Worm (Caenorhabditis elegans) whole organism, mixed stage, embryonic: ENCODE measurements around the gene vps-60.

ENCODE experiments used
- M03D4.4 ChIP-seq: sonication (generic microtip); optimal IDR thresholded peaks from 2 replicates; lab custom pipeline; 2017; ENCODE audit warnings: mild to moderate bottlenecking, missing genetic modification characterization, missing compliant biosample characterization
- blmp-1 ChIP-seq: fragments of 150-350 bp; optimal IDR thresholded peaks from 2 replicates; lab custom pipeline; 2014; ENCODE audit warnings: missing biosample characterization, missing genetic modification characterization
- ceh-43 ChIP-seq: fragments of 200-800 bp; sonication (Bioruptor generic); optimal IDR thresholded peaks from 2 replicates; lab custom pipeline; 2018; ENCODE audit warnings: mild to moderate bottlenecking, missing genetic modification characterization, moderate library complexity, missing compliant biosample characterization
- ceh-83 ChIP-seq: fragments of 200-800 bp; sonication (Bioruptor generic); optimal IDR thresholded peaks from 2 replicates; lab custom pipeline; 2018; ENCODE audit warnings: mild to moderate bottlenecking, missing genetic modification characterization, missing compliant biosample characterization
- ces-1 ChIP-seq: fragments of 150-350 bp; optimal IDR thresholded peaks from 2 replicates; lab custom pipeline; 2014; ENCODE audit warnings: missing biosample characterization, missing genetic modification reagents, missing genetic modification characterization
- cnd-1 ChIP-seq: fragments of 200-800 bp; sonication (Bioruptor generic); optimal IDR thresholded peaks from 2 replicates; lab custom pipeline; 2018; ENCODE audit warnings: mild to moderate bottlenecking, missing genetic modification characterization, missing compliant biosample characterization
- drap-1 ChIP-seq: fragments of 200-800 bp; sonication (Bioruptor generic); optimal IDR thresholded peaks from 3 replicates; lab custom pipeline; 2018; ENCODE audit warnings: mild to moderate bottlenecking, missing genetic modification characterization, missing compliant biosample characterization
- elt-1 ChIP-seq: sonication (generic microtip); optimal IDR thresholded peaks from 2 replicates; lab custom pipeline; 2017; ENCODE audit warnings: missing genetic modification characterization, mild to moderate bottlenecking, missing compliant biosample characterization, antibody characterized with exemption, moderate library complexity, borderline replicate concordance; ENCODE audit not compliant: insufficient read depth
- elt-3 ChIP-seq: fragments of 150-350 bp; optimal IDR thresholded peaks from 2 replicates; lab custom pipeline; 2014; ENCODE audit warnings: missing biosample characterization, missing genetic modification characterization
- flh-1 ChIP-seq: fragments of 200-800 bp; sonication (Bioruptor generic); optimal IDR thresholded peaks from 2 replicates; lab custom pipeline; 2018; ENCODE audit warnings: mild to moderate bottlenecking, missing genetic modification characterization, moderate library complexity, missing compliant biosample characterization
- hlh-1 ChIP-seq: fragments of 150-350 bp; optimal IDR thresholded peaks from 2 replicates; lab custom pipeline; 2014; ENCODE audit warnings: missing biosample characterization, missing genetic modification reagents, missing genetic modification characterization
- lin-13 ChIP-seq: fragments of 150-350 bp; optimal IDR thresholded peaks from 2 replicates; lab custom pipeline; 2014; ENCODE audit warnings: missing biosample characterization, missing genetic modification characterization
- lsy-2 ChIP-seq: fragments of 150-350 bp; optimal IDR thresholded peaks from 2 replicates; lab custom pipeline; 2014; ENCODE audit warnings: missing biosample characterization, missing genetic modification characterization
- mab-5 ChIP-seq: fragments of 150-350 bp; optimal IDR thresholded peaks from 2 replicates; lab custom pipeline; 2014; ENCODE audit warnings: missing biosample characterization, missing genetic modification characterization
- mep-1 ChIP-seq: fragments of 150-350 bp; optimal IDR thresholded peaks from 2 replicates; lab custom pipeline; 2017; ENCODE audit warnings: missing biosample characterization, missing genetic modification reagents, missing genetic modification characterization, inconsistent platforms
- mls-2 ChIP-seq: sonication (generic microtip); optimal IDR thresholded peaks from 2 replicates; lab custom pipeline; 2016; ENCODE audit warnings: mild to moderate bottlenecking, missing genetic modification characterization, moderate library complexity, missing compliant biosample characterization
- nhr-12 ChIP-seq: fragments of 150-350 bp; optimal IDR thresholded peaks from 2 replicates; lab custom pipeline; 2014; ENCODE audit warnings: missing biosample characterization, missing genetic modification characterization
- nhr-2 ChIP-seq: fragments of 150-350 bp; optimal IDR thresholded peaks from 2 replicates; lab custom pipeline; 2014; ENCODE audit warnings: missing biosample characterization, missing genetic modification characterization
- nhr-237 ChIP-seq: fragments of 150-350 bp; optimal IDR thresholded peaks from 2 replicates; lab custom pipeline; 2014; ENCODE audit warnings: missing biosample characterization, missing genetic modification characterization
- nhr-28 ChIP-seq: fragments of 150-350 bp; optimal IDR thresholded peaks from 2 replicates; lab custom pipeline; 2014; ENCODE audit warnings: missing biosample characterization, missing genetic modification characterization
- nhr-76 ChIP-seq: sonication (generic microtip); optimal IDR thresholded peaks from 2 replicates; lab custom pipeline; 2017; ENCODE audit warnings: missing biosample characterization, missing genetic modification characterization
- pha-4 ChIP-seq: fragments of 150-350 bp; optimal IDR thresholded peaks from 2 replicates; lab custom pipeline; 2018; ENCODE audit warnings: missing biosample characterization, missing genetic modification reagents, missing genetic modification characterization
- sem-2 ChIP-seq: fragments of 200-800 bp; sonication (Bioruptor generic); optimal IDR thresholded peaks from 2 replicates; lab custom pipeline; 2018; ENCODE audit warnings: mild to moderate bottlenecking, missing genetic modification characterization, missing compliant biosample characterization
- snpc-4 ChIP-seq: fragments of 150-350 bp; optimal IDR thresholded peaks from 2 replicates; lab custom pipeline; 2014; ENCODE audit warnings: missing biosample characterization, missing genetic modification characterization
- sptf-1 ChIP-seq: sonication (generic microtip); optimal IDR thresholded peaks from 2 replicates; lab custom pipeline; 2017; ENCODE audit warnings: mild to moderate bottlenecking, missing genetic modification characterization, moderate library complexity, missing compliant biosample characterization
- tbx-8 ChIP-seq: fragments of 200-800 bp; sonication (Bioruptor generic); optimal IDR thresholded peaks from 2 replicates; lab custom pipeline; 2018; ENCODE audit warnings: mild to moderate bottlenecking, missing genetic modification characterization, moderate library complexity, missing compliant biosample characterization
- unc-120 ChIP-seq: sonication (generic microtip); optimal IDR thresholded peaks from 2 replicates; lab custom pipeline; 2017; ENCODE audit warnings: missing genetic modification characterization, missing compliant biosample characterization; ENCODE audit not compliant: poor library complexity, severe bottlenecking
- unc-39 ChIP-seq: fragments of 150-350 bp; optimal IDR thresholded peaks from 2 replicates; lab custom pipeline; 2014; ENCODE audit warnings: missing biosample characterization, missing genetic modification characterization
- zip-8 ChIP-seq: fragments of 150-350 bp; optimal IDR thresholded peaks from 2 replicates; lab custom pipeline; 2014; ENCODE audit warnings: missing biosample characterization, missing genetic modification characterization
- ztf-11 ChIP-seq: fragments of 150-350 bp; optimal IDR thresholded peaks from 2 replicates; lab custom pipeline; 2014; ENCODE audit warnings: missing biosample characterization, missing genetic modification characterization

Gene vps-60

DNA sequence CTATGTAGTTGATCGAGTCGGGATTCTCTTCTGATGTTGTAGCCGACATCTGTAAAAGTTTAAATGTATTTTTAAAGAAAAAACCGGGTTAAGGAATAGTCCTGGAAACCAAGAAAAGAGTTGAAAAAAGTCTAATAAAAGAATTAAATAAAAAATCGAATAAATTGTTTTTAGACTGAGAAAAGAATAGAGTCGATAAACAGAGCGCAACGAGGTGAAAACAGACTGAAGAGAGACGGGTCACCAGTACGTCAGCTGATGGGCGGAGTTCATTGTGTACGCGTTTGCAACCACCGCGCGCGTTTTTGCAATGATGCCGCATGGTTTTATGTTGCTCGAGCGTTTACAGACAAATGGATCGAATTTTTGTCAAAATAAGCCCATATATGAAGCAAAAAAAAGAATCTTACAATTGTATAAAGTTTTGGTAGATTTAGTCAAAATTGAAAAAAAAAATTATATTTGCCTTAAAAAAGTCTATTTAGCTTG lies 25.4 kb upstream of the vps-60 start, which contains the start of gene atg-18 (continued):
- TF ChIP-seq ceh-83: peak; percentile 75
- no peak for TF ChIP-seq zip-8 (tag; lab: Kevin White, UChicago)
- TF ChIP-seq nhr-12 (tag; lab: Kevin White, UChicago): no peak
- TF ChIP-seq unc-39 (tag; lab: Kevin White, UChicago): no peak
- no peak for TF ChIP-seq sptf-1 (tag; lab: Kevin White, UChicago)
- TF ChIP-seq nhr-76: no peak
- TF ChIP-seq lin-13 (tag; lab: Kevin White, UChicago): peak; percentile 50
- TF ChIP-seq hlh-1 (tag; lab: Kevin White, UChicago): peak; percentile 86
- TF ChIP-seq lsy-2 (tag; lab: Kevin White, UChicago): peak; percentile 39

DNA sequence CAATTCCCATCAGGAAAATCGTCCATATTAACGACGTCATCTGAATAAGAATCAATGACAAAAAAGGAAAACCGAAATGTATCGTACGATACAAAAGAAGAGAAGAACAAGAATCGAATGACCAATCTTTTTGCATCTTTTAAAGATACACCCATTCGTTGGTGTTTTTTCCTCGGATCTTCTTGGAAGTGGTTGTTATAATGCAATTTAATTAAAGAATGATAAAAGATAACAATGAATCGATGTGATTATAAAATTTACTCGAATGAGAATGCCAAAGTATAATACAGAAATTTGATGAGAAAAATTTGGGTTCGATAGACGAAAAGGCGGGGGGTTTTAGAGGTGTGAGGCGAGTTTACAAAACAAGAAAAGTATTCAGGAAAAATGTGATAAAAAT lies 23.1 kb upstream of the vps-60 start, which contains the start of gene F41E6.12:
Gene F41E6.12, minus strand, starts transcription at position 101 of the 400 bp plus-strand sequence.
- TF ChIP-seq ztf-11: no peak
- TF ChIP-seq pha-4: no peak
- no peak for TF ChIP-seq elt-1 (tag; lab: Kevin White, UChicago)
- TF ChIP-seq unc-120 (tag; lab: Kevin White, UChicago): no peak
- no peak for TF ChIP-seq mls-2 (tag; lab: Kevin White, UChicago)
- TF ChIP-seq ceh-43: no peak

DNA sequence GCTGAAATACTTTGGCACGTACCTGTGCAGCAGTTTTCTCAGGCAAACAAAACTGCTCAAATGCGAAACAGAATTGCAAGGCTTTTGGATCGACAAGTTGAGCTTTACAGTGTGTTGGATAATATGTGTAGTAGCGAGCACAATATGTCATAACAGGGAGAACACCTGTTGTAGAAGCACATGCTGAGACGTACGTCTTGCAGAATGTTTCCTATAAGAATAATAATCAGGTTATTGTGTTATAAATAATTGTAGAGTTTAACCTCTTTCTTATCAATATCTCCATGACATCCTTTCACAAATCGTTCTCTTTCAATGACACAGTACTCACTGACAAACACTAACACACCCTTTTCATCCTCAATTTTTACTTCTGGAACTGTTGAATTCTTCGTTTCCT lies 21.7 kb upstream of the vps-60 start:
- TF ChIP-seq unc-120 (tag; lab: Kevin White, UChicago): no peak
- TF ChIP-seq ceh-83: no peak
- TF ChIP-seq elt-1 (tag; lab: Kevin White, UChicago): no peak
- TF ChIP-seq, all 35 proteins: peak for 0

DNA sequence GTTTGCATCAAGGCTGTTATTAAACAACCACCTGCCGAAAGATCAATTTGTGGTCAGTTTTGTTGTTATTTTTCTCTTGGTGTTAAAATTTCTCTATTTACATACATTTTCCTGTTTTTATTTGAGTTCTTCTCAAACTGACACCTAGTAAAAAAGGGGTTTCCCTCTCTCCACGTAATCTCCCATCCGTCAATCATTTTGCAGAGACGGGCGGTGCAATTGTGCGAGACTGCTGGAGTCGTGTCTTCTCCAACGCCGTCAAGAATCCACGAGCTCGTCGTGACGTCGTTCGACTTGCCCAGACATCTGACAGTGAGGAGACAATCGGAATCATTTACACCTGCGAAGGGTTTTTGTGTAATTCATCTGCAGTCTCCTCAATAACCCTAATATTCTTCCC lies 20.5 kb upstream of the vps-60 start:
- no peak for TF ChIP-seq mep-1 (tag; lab: Kevin White, UChicago)
- no peak for TF ChIP-seq nhr-76
- no peak for TF ChIP-seq M03D4.4 (tag; lab: Kevin White, UChicago)
- TF ChIP-seq, all 35 proteins: peak for 0

ce11 chrV:8623754-8624153 lies 17.8 kb upstream of the vps-60 start, which contains the start of gene F41E6.17:
Gene F41E6.17 (plus strand): TSS chrV:8624101.
- TF ChIP-seq cnd-1 (tag; lab: Kevin White, UChicago) (no peak), ces-1 (GFP tag; lab: Kevin White, UChicago) (peak; percentile 41), ceh-83 (no peak), flh-1 (GFP tag; lab: Kevin White, UChicago) (no peak), sem-2 (GFP tag; lab: Kevin White, UChicago) (no peak)

DNA sequence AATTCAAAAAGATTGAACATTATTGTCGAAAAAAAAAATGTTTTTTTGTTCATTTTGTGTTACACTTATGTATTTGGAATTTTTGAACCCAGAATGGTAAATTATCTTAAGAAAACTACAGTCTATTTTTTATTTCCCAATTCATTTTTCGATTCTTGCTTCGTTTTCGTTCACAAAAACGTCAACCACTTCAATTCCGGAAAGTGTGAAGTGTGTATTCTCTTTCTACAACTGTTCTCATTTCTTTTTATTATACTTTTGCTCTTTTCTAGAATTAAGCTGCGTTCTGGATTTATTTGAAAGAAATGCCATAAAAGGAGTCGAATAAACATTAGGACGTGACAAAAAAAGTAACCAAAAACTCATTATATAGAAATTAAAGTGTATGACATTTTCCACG lies 16.4 kb upstream of the vps-60 start, which contains the start of gene F41E6.1:
Gene F41E6.1, plus strand, starts transcription at position 301 of the 400 bp plus-strand sequence.
- TF ChIP-seq nhr-2 (tag; lab: Kevin White, UChicago) (no peak), drap-1 (no peak), blmp-1 (tag; lab: Kevin White, UChicago) (no peak), nhr-28 (tag; lab: Kevin White, UChicago) (no peak), pha-4 (no peak), ztf-11 (no peak), flh-1 (GFP tag; lab: Kevin White, UChicago) (no peak), mab-5 (tag; lab: Kevin White, UChicago) (no peak), ces-1 (GFP tag; lab: Kevin White, UChicago) (no peak), elt-3 (no peak)

- TF ChIP-seq flh-1 (GFP tag; lab: Kevin White, UChicago) (no peak), ztf-11 (no peak), snpc-4 (tag; lab: Kevin White, UChicago) (no peak), ceh-43 (no peak), pha-4 (no peak), elt-1 (tag; lab: Kevin White, UChicago) (no peak), lin-13 (tag; lab: Kevin White, UChicago) (no peak), nhr-76 (no peak), ces-1 (GFP tag; lab: Kevin White, UChicago) (no peak), mep-1 (tag; lab: Kevin White, UChicago) (no peak), zip-8 (tag; lab: Kevin White, UChicago) (no peak), lsy-2 (tag; lab: Kevin White, UChicago) (no peak), nhr-237 (tag; lab: Kevin White, UChicago) (no peak), tbx-8 (GFP tag; lab: Kevin White, UChicago) (no peak), ceh-83 (no peak), blmp-1 (tag; lab: Kevin White, UChicago) (no peak), drap-1 (no peak)
Observed at ce11 chrV:8621213-8621612, 15.3 kb upstream of the vps-60 start, which contains the start of gene idpc-2. Gene idpc-2 (minus strand): TSS chrV:8621313.
